Fruit fly (Drosophila melanogaster): ENCODE measurements around the gene pll.

dm6 chr3R:27289638-27290037, 36.7 kb upstream of the pll start:
- no peak for TF ChIP-seq CTCF (optimal IDR thresholded peaks at IDR 0.05)
- no peak for TF ChIP-seq CG8478 (optimal IDR thresholded peaks at IDR 0.05)

All from S2 (cell line).